Worm (Caenorhabditis elegans) whole organism, early embryonic: ENCODE measurements around the gene T01G5.8.

Source experiments
- F13C5.2 ChIP-seq: sonication (generic microtip); optimal IDR thresholded peaks from 2 replicates; lab custom pipeline; 2017; ENCODE audit warnings: mild to moderate bottlenecking, missing genetic modification characterization, inconsistent platforms, missing compliant biosample characterization
- aly-1 ChIP-seq: sonication (generic microtip); optimal IDR thresholded peaks from 2 replicates; lab custom pipeline; 2016; ENCODE audit warnings: missing genetic modification characterization, missing compliant biosample characterization
- ama-1 ChIP-seq: fragments of 150-350 bp; optimal IDR thresholded peaks from 2 replicates; lab custom pipeline; 2014
- flt-1 ChIP-seq: fragments of 200-800 bp; sonication (Bioruptor generic); IDR thresholded peaks from 2 replicates; pipeline ENCODE4 v1.3.6; 2022; ENCODE audit warnings: missing genetic modification characterization, missing compliant biosample characterization
- hnd-1 ChIP-seq: sonication (generic microtip); optimal IDR thresholded peaks from 2 replicates; lab custom pipeline; 2016; ENCODE audit warnings: missing genetic modification characterization, missing compliant biosample characterization
- pes-1 ChIP-seq: fragments of 200-800 bp; sonication (Bioruptor generic); IDR thresholded peaks from 2 replicates; pipeline ENCODE4 v1.3.6; 2022; ENCODE audit warnings: missing genetic modification reagents, missing genetic modification characterization, missing compliant biosample characterization

DNA sequence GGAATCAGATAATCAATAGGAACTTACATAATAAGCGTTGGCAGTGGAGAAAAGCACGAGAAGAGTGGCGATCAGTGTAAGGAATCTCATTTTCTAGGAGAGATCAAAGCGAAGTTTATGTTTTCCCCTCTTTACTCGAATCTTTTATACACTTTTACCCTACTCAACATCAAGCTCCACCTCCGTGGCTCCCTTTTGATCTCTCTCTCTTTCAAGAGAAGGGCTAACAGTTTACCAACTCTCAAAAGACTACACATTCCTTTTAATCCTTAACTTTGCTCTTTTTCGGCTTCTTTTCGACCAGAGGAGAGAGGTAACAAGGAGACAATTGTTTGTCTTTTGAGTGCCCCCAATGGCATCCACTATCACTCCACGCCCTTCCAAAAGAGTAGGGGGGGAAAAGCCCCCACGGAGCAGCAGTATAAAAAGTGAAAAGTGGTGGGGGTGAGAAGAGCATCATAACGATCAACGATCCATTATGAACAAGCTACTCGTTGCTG is 28.8 kb upstream of the T01G5.8 start, which contains the start of the genes C01G10.15 and C01G10.6:
- TF ChIP-seq ama-1 (lab: Kevin White, UChicago) (no peak), aly-1 (no peak), hnd-1 (no peak), F13C5.2 (tag; lab: Kevin White, UChicago) (no peak), pes-1 (no peak), flt-1 (GFP tag; lab: Robert Waterston, UW) (no peak)
